Fruit fly (Drosophila melanogaster) whole organism, pupa: ENCODE data around the gene Gs1.

Experiments used
- CG10348 ChIP-seq: fragments of 200-800 bp; sonication (Bioruptor generic); IDR thresholded peaks from 2 replicates; pipeline ENCODE4 v1.3.6; 2022; ENCODE audit warnings: missing biosample characterization, missing genetic modification characterization
- CG15710 ChIP-seq: fragments of 200-800 bp; sonication (Bioruptor generic); optimal IDR thresholded peaks from 2 replicates; lab custom pipeline; 2018; ENCODE audit warnings: missing biosample characterization, mild to moderate bottlenecking, missing genetic modification characterization, moderate library complexity
- CG32121 ChIP-seq: fragments of 200-800 bp; sonication (Bioruptor generic); IDR thresholded peaks from 2 replicates; pipeline ENCODE4 v1.3.6; 2022; ENCODE audit warnings: missing biosample characterization, missing genetic modification characterization
- EcR ChIP-seq: fragments of 200-800 bp; sonication (Bioruptor generic); optimal IDR thresholded peaks from 3 replicates; lab custom pipeline; 2019; ENCODE audit warnings: missing biosample characterization, missing genetic modification characterization, mild to moderate bottlenecking, moderate library complexity, missing genetic modification reagents
- fd96Ca ChIP-seq: fragments of 200-800 bp; sonication (Bioruptor generic); IDR thresholded peaks from 3 replicates; pipeline ENCODE4 v1.3.6; 2022; ENCODE audit warnings: missing biosample characterization, missing genetic modification characterization

dm6 chr2L:128296-128715, 3.6 kb upstream of the Gs1 start:
- no peak for TF ChIP-seq fd96Ca (GFP tag; lab: Robert Waterston, UW)
- TF ChIP-seq EcR (GFP tag; lab: Kevin White, UChicago) = peak; percentile 53
- no peak for TF ChIP-seq CG15710 (tag; lab: Kevin White, UChicago)
- no peak for TF ChIP-seq CG32121 (GFP tag; lab: Robert Waterston, UW)
- no peak for TF ChIP-seq CG10348 (GFP tag; lab: Robert Waterston, UW)
